Worm (Caenorhabditis elegans): Measurements from ENCODE around the gene slc-25A21.
A peak's percentile ranks its signal among the peaks of the same experiment; 100 is the strongest.

Gene slc-25A21

ce11 chrX:16150153-16150552, 39.5 kb upstream of the slc-25A21 start:
- TF ChIP-seq snpc-4 (tag; optimal IDR thresholded peaks at IDR 0.05): no peak
- TF ChIP-seq lin-11 (tag; optimal IDR thresholded peaks at IDR 0.05): no peak
- TF ChIP-seq nhr-23 (tag; optimal IDR thresholded peaks at IDR 0.05): no peak
- TF ChIP-seq C34F6.9 (tag; optimal IDR thresholded peaks at IDR 0.05): no peak
- TF ChIP-seq egl-27 (tag; optimal IDR thresholded peaks at IDR 0.05): no peak
- TF ChIP-seq Y55F3AM.14 (GFP tag; optimal IDR thresholded peaks at IDR 0.05): no peak
- TF ChIP-seq nhr-10 (tag; optimal IDR thresholded peaks at IDR 0.05): no peak
- no peak for TF ChIP-seq crh-2 (tag; optimal IDR thresholded peaks at IDR 0.05)
- TF ChIP-seq nhr-237 (tag; optimal IDR thresholded peaks at IDR 0.05): no peak
- TF ChIP-seq unc-55 (GFP tag; optimal IDR thresholded peaks at IDR 0.05): no peak
- no peak for TF ChIP-seq zag-1 (tag; optimal IDR thresholded peaks at IDR 0.05)
- peak; percentile 46 for TF ChIP-seq nhr-25 (tag; optimal IDR thresholded peaks at IDR 0.05)
- peak; percentile 44 for TF ChIP-seq sma-9 (GFP tag; optimal IDR thresholded peaks at IDR 0.05)
- no peak for TF ChIP-seq sma-9 (tag; optimal IDR thresholded peaks at IDR 0.05)
- TF ChIP-seq ztf-4 (tag; optimal IDR thresholded peaks at IDR 0.05): no peak
- no peak for TF ChIP-seq skn-1 (tag; optimal IDR thresholded peaks at IDR 0.05)
- TF ChIP-seq elt-3 (tag; optimal IDR thresholded peaks at IDR 0.05): no peak
- TF ChIP-seq ceh-16 (tag; optimal IDR thresholded peaks at IDR 0.05): no peak
- TF ChIP-seq F13H6.1 (tag; optimal IDR thresholded peaks at IDR 0.05): peak; percentile 18
- TF ChIP-seq dmd-4 (tag; optimal IDR thresholded peaks at IDR 0.05): no peak
- no peak for TF ChIP-seq sem-4 (tag; optimal IDR thresholded peaks at IDR 0.05)
- TF ChIP-seq ztf-1 (GFP tag; conservative IDR thresholded peaks at IDR 0.05): no peak
- no peak for TF ChIP-seq peb-1 (tag; optimal IDR thresholded peaks at IDR 0.05)
- TF ChIP-seq nhr-21 (tag; optimal IDR thresholded peaks at IDR 0.05): no peak
- TF ChIP-seq nhr-12 (tag; optimal IDR thresholded peaks at IDR 0.05): no peak
- no peak for TF ChIP-seq aly-2 (tag; optimal IDR thresholded peaks at IDR 0.05)
- TF ChIP-seq blmp-1 (tag; optimal IDR thresholded peaks at IDR 0.05; ENCODE audit: insufficient read depth): no peak
- no peak for TF ChIP-seq lin-13 (GFP tag; optimal IDR thresholded peaks at IDR 0.05)
- TF ChIP-seq elt-1 (tag; optimal IDR thresholded peaks at IDR 0.05): no peak
- no peak for TF ChIP-seq unc-39 (tag; optimal IDR thresholded peaks at IDR 0.05)
- peak; percentile 52 for TF ChIP-seq fos-1 (tag; optimal IDR thresholded peaks at IDR 0.05)
- no peak for TF ChIP-seq lsy-2 (tag; optimal IDR thresholded peaks at IDR 0.05)
- TF ChIP-seq ztf-11 (tag; optimal IDR thresholded peaks at IDR 0.05): no peak
- no peak for TF ChIP-seq unc-62 (GFP tag; optimal IDR thresholded peaks at IDR 0.05)
- TF ChIP-seq ZK546.5 (tag; optimal IDR thresholded peaks at IDR 0.05): no peak
- TF ChIP-seq mdl-1 (tag; optimal IDR thresholded peaks at IDR 0.05): no peak
- no peak for TF ChIP-seq nhr-77 (tag; optimal IDR thresholded peaks at IDR 0.05)
- no peak for TF ChIP-seq nhr-6 (tag; optimal IDR thresholded peaks at IDR 0.05)
- peak; percentile 56 for TF ChIP-seq nhr-129 (tag; optimal IDR thresholded peaks at IDR 0.05)
- no peak for TF ChIP-seq sma-3 (GFP tag; optimal IDR thresholded peaks at IDR 0.05)
- no peak for TF ChIP-seq R02D3.7 (tag; optimal IDR thresholded peaks at IDR 0.05)
- TF ChIP-seq gmeb-1 (tag; optimal IDR thresholded peaks at IDR 0.05): no peak

- TF ChIP-seq mab-5 (tag; optimal IDR thresholded peaks at IDR 0.05): no peak
- no peak for TF ChIP-seq nhr-21 (tag; optimal IDR thresholded peaks at IDR 0.05)
These were observed 38.4 kb upstream of the slc-25A21 start for ce11 chrX:16151302-16151701.

- TF ChIP-seq nhr-77 (tag; optimal IDR thresholded peaks at IDR 0.05): no peak
- TF ChIP-seq sma-9 (GFP tag; optimal IDR thresholded peaks at IDR 0.05): peak; percentile 2
- TF ChIP-seq sma-9 (tag; optimal IDR thresholded peaks at IDR 0.05): no peak
- peak; percentile 52 for TF ChIP-seq fos-1 (tag; optimal IDR thresholded peaks at IDR 0.05)
These were observed 35.9 kb upstream of the slc-25A21 start for ce11 chrX:16153744-16154143.
